Fruit fly (Drosophila melanogaster) whole organism, adult: ENCODE results near the gene Msp300.

Source experiments
- CG11617 ChIP-seq: fragments of 200-800 bp; sonication (Bioruptor generic); optimal IDR thresholded peaks from 2 replicates; lab custom pipeline; 2017; ENCODE audit warnings: mild to moderate bottlenecking, missing biosample characterization, missing genetic modification reagents, missing genetic modification characterization
- CG12768 ChIP-seq: fragments of 200-800 bp; sonication (Bioruptor generic); optimal IDR thresholded peaks from 2 replicates; lab custom pipeline; 2017; ENCODE audit warnings: missing biosample characterization, missing genetic modification characterization, mild to moderate bottlenecking, moderate library complexity, missing genetic modification reagents
- CG14711 ChIP-seq: fragments of 200-800 bp; sonication (Bioruptor generic); optimal IDR thresholded peaks from 2 replicates; lab custom pipeline; 2018; ENCODE audit warnings: missing biosample characterization, mild to moderate bottlenecking, missing genetic modification characterization, moderate library complexity
- CG1620 ChIP-seq: fragments of 200-800 bp; sonication (Bioruptor generic); optimal IDR thresholded peaks from 2 replicates; lab custom pipeline; 2016; ENCODE audit warnings: missing biosample characterization, missing genetic modification characterization
- CG33017 ChIP-seq: fragments of 200-800 bp; sonication (Bioruptor generic); optimal IDR thresholded peaks from 2 replicates; lab custom pipeline; 2018; ENCODE audit warnings: missing biosample characterization, mild to moderate bottlenecking, missing genetic modification characterization, moderate library complexity
- CG5204 ChIP-seq: fragments of 200-800 bp; sonication (Bioruptor generic); optimal IDR thresholded peaks from 2 replicates; lab custom pipeline; 2016; ENCODE audit warnings: missing biosample characterization, missing genetic modification characterization
- CG7045 ChIP-seq: fragments of 200-800 bp; sonication (Bioruptor generic); optimal IDR thresholded peaks from 2 replicates; lab custom pipeline; 2017; ENCODE audit warnings: missing biosample characterization, mild to moderate bottlenecking, missing genetic modification characterization
- CG7101 ChIP-seq: fragments of 200-800 bp; sonication (Bioruptor generic); optimal IDR thresholded peaks from 2 replicates; lab custom pipeline; 2018; ENCODE audit warnings: missing biosample characterization, mild to moderate bottlenecking, missing genetic modification characterization, moderate library complexity
- Clk ChIP-seq: fragments of 200-800 bp; sonication (Bioruptor generic); optimal IDR thresholded peaks from 2 replicates; lab custom pipeline; 2017; ENCODE audit warnings: missing biosample characterization, missing genetic modification characterization
- Crg-1 ChIP-seq: fragments of 200-800 bp; sonication (Bioruptor generic); optimal IDR thresholded peaks from 2 replicates; lab custom pipeline; 2016; ENCODE audit warnings: missing biosample characterization, missing genetic modification characterization
- Hr96 ChIP-seq: fragments of 200-800 bp; sonication (Bioruptor generic); optimal IDR thresholded peaks from 2 replicates; lab custom pipeline; 2016; ENCODE audit warnings: missing biosample characterization, missing genetic modification characterization
- Mnt ChIP-seq: fragments of 200-800 bp; sonication (Bioruptor generic); optimal IDR thresholded peaks from 2 replicates; lab custom pipeline; 2016; ENCODE audit warnings: missing biosample characterization, mild to moderate bottlenecking, missing genetic modification characterization
- bab1 ChIP-seq: fragments of 200-800 bp; sonication (Bioruptor generic); optimal IDR thresholded peaks from 3 replicates; lab custom pipeline; 2019; ENCODE audit warnings: missing biosample characterization, mild to moderate bottlenecking, missing genetic modification characterization, moderate library complexity
- cic ChIP-seq: fragments of 200-800 bp; sonication (Bioruptor generic); optimal IDR thresholded peaks from 2 replicates; lab custom pipeline; 2017; ENCODE audit warnings: missing biosample characterization, mild to moderate bottlenecking, missing genetic modification characterization, moderate library complexity
- cnc ChIP-seq, 2 experiments: fragments of >200 bp; optimal IDR thresholded peaks; 2 replicates each; lab custom pipeline; 2017
- kay ChIP-seq: fragments of 200-800 bp; sonication (Bioruptor generic); peaks from one replicate; lab custom pipeline; 2016; ENCODE audit warnings: missing biosample characterization, missing genetic modification characterization, borderline replicate concordance
- ovo ChIP-seq: fragments of 200-800 bp; sonication (Bioruptor generic); optimal IDR thresholded peaks from 2 replicates; lab custom pipeline; 2016; ENCODE audit warnings: missing biosample characterization, missing genetic modification characterization
- pad ChIP-seq: fragments of 200-800 bp; sonication (Bioruptor generic); optimal IDR thresholded peaks from 3 replicates; lab custom pipeline; 2017; ENCODE audit warnings: missing biosample characterization, missing genetic modification characterization, mild to moderate bottlenecking, moderate library complexity, missing genetic modification reagents
- tj ChIP-seq: fragments of 200-800 bp; sonication (Bioruptor generic); optimal IDR thresholded peaks from 3 replicates; lab custom pipeline; 2017; ENCODE audit warnings: missing biosample characterization, mild to moderate bottlenecking, missing genetic modification characterization, moderate library complexity
- toe ChIP-seq: fragments of 200-800 bp; sonication (Bioruptor generic); optimal IDR thresholded peaks from 2 replicates; lab custom pipeline; 2016; ENCODE audit warnings: missing biosample characterization, missing genetic modification characterization

Gene Msp300

dm6 chr2L:5195639-5196038 lies 95.0 kb downstream of the Msp300 start:
- no peak for TF ChIP-seq CG5204 (GFP tag; lab: Kevin White, UChicago)
- TF ChIP-seq CG14711 (tag; lab: Kevin White, UChicago), result no peak
- TF ChIP-seq CG7101 (tag; lab: Kevin White, UChicago), result no peak
- TF ChIP-seq Clk (GFP tag; lab: Kevin White, UChicago), result no peak
- TF ChIP-seq cic (GFP tag; lab: Kevin White, UChicago), result no peak
- no peak for TF ChIP-seq CG33017 (tag; lab: Kevin White, UChicago)
- TF ChIP-seq Crg-1 (GFP tag; lab: Kevin White, UChicago), result no peak
- TF ChIP-seq cnc (optimal IDR thresholded peaks at IDR 0.05; lab: Kevin White, UChicago), result no peak
- no peak for TF ChIP-seq CG1620

DNA sequence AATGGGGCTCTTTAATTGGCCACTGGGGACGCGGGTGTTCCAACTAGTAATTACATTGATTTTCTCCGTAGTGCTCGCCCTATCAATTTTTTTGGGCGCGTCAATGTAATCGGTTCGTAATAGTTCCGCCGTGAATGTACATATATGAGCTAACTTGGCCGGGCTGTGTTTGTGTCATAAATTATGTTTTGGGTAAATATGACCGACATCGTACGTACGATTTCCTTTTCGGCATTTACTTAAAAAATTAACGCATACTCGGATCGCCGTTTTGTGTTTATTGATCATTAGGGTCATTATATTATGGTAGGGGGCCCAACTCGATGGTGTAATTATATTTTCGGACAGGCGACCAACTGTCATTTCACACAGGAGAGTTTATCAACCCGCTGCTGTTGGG lies 96.0 kb downstream of the Msp300 start:
- TF ChIP-seq CG11617 (GFP tag; lab: Kevin White, UChicago) (no peak), ovo (GFP tag; lab: Kevin White, UChicago) (no peak), CG14711 (tag; lab: Kevin White, UChicago) (no peak), bab1 (GFP tag; lab: Kevin White, UChicago) (no peak), CG5204 (GFP tag; lab: Kevin White, UChicago) (no peak), cic (GFP tag; lab: Kevin White, UChicago) (no peak), kay (no peak)

DNA sequence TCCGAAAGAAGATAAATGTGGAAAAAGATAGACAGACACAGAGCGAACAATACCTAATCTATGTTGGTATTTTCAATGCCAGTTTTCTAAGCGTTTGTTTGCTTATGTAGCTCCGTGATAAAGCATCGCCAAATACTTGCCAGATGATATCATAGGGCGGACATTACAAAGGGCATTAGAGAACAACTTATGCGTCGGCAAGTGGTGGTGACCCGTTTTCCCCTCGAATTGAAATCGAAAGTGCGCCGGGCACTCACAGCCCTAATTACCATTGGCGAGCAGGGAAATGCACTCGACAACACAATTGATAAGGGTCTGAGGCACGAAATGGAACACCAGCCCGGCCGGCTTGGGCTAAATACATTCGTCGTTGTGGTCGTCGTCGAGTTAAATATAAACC lies 96.5 kb downstream of the Msp300 start:
- TF ChIP-seq CG7101 (tag; lab: Kevin White, UChicago) (no peak), CG11617 (GFP tag; lab: Kevin White, UChicago) (no peak), pad (GFP tag; lab: Kevin White, UChicago) (no peak), kay (no peak), CG12768 (no peak), cic (GFP tag; lab: Kevin White, UChicago) (no peak), CG14711 (tag; lab: Kevin White, UChicago) (no peak), Clk (GFP tag; lab: Kevin White, UChicago) (no peak), CG1620 (no peak), bab1 (GFP tag; lab: Kevin White, UChicago) (no peak), toe (GFP tag; lab: Kevin White, UChicago) (no peak), CG5204 (GFP tag; lab: Kevin White, UChicago) (no peak), Hr96 (GFP tag; lab: Kevin White, UChicago) (no peak), tj (GFP tag; lab: Kevin White, UChicago) (no peak), cnc (optimal IDR thresholded peaks at IDR 0.05; lab: Kevin White, UChicago) (no peak), Mnt (GFP tag; lab: Kevin White, UChicago) (no peak), ovo (GFP tag; lab: Kevin White, UChicago) (no peak), CG33017 (tag; lab: Kevin White, UChicago) (no peak), Crg-1 (GFP tag; lab: Kevin White, UChicago) (no peak)

DNA sequence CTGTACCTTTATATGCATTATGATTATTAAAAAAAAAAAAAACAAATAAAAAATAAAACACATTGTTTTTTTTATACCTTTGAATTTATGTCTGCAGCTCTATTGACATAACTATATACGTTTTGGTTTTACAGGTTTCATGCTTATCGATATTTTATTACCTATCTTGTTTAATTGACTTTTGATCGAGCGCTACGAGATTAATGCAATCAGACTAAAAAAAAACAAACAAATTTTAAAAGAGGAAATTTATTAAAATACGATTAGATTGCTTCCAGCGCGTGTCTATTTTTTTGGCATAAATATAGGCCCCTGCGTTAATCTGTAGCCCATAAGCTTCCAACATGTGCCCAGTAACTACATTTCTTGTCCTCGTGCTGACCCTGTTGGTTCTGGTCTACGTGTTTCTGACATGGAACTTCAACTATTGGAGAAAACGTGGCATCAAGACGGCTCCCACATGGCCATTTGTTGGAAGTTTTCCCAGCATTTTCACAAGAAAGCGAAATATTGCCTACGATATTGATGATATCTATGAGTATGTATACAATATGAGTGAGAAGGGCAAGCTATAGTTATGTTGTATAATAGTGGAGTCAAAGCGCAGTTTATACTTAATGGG lies 106.4 kb downstream of the Msp300 start, which contains the start of gene Cyp28d2:
TSS of gene Cyp28d2 (plus strand) at position 304 of the 622 bp plus-strand sequence.
- TF ChIP-seq Hr96 (GFP tag; lab: Kevin White, UChicago) (no peak), cnc (optimal IDR thresholded peaks at IDR 0.05; lab: Kevin White, UChicago) (no peak), CG5204 (GFP tag; lab: Kevin White, UChicago) (no peak), pad (GFP tag; lab: Kevin White, UChicago) (no peak), cic (GFP tag; lab: Kevin White, UChicago) (no peak), bab1 (GFP tag; lab: Kevin White, UChicago) (no peak), Mnt (GFP tag; lab: Kevin White, UChicago) (no peak)

dm6 chr2L:5208581-5208980 lies 107.9 kb downstream of the Msp300 start:
- TF ChIP-seq tj (GFP tag; lab: Kevin White, UChicago) (no peak), Clk (GFP tag; lab: Kevin White, UChicago) (no peak), Mnt (GFP tag; lab: Kevin White, UChicago) (no peak), CG7045 (no peak), CG7101 (tag; lab: Kevin White, UChicago) (no peak), CG12768 (no peak), kay (no peak), CG14711 (tag; lab: Kevin White, UChicago) (no peak)

- no peak for TF ChIP-seq Clk (GFP tag; lab: Kevin White, UChicago)
- TF ChIP-seq ovo (GFP tag; lab: Kevin White, UChicago), result no peak
- peak; percentile 24 for TF ChIP-seq Mnt (GFP tag; lab: Kevin White, UChicago)
- peak; percentile 79 for TF ChIP-seq CG7101 (tag; lab: Kevin White, UChicago)
- TF ChIP-seq cic (GFP tag; lab: Kevin White, UChicago), result peak; percentile 76
- TF ChIP-seq CG14711 (tag; lab: Kevin White, UChicago), result peak; percentile 20
- peak; percentile 18 for TF ChIP-seq Crg-1 (GFP tag; lab: Kevin White, UChicago)
- peak; percentile 82 for TF ChIP-seq CG33017 (tag; lab: Kevin White, UChicago)
- no peak for TF ChIP-seq cnc (optimal IDR thresholded peaks at IDR 0.05; lab: Kevin White, UChicago)
- no peak for TF ChIP-seq Hr96 (GFP tag; lab: Kevin White, UChicago)
- peak; percentile 28 for TF ChIP-seq tj (GFP tag; lab: Kevin White, UChicago)
- TF ChIP-seq kay, result no peak
- peak; percentile 72 for TF ChIP-seq CG5204 (GFP tag; lab: Kevin White, UChicago)
- peak; percentile 63 for TF ChIP-seq CG11617 (GFP tag; lab: Kevin White, UChicago)
- no peak for TF ChIP-seq bab1 (GFP tag; lab: Kevin White, UChicago)
- TF ChIP-seq CG7045, result no peak
- no peak for TF ChIP-seq CG1620
- no peak for TF ChIP-seq pad (GFP tag; lab: Kevin White, UChicago)
- TF ChIP-seq toe (GFP tag; lab: Kevin White, UChicago), result no peak
- peak; percentile 10 for TF ChIP-seq CG12768
These were observed 108.8 kb downstream of the Msp300 start for dm6 chr2L:5209244-5210144.
